Worm (Caenorhabditis elegans) whole organism, late embryonic: ENCODE results near the gene dpy-4.
A peak's percentile ranks its signal among the peaks of the same experiment; 100 is the strongest.

Experiments
- C08G9.2 ChIP-seq: sonication (generic microtip); optimal IDR thresholded peaks from 2 replicates; lab custom pipeline; 2016; ENCODE audit warnings: mild to moderate bottlenecking, missing genetic modification characterization, moderate library complexity, missing compliant biosample characterization
- F13H6.1 ChIP-seq: sonication (generic microtip); optimal IDR thresholded peaks from 2 replicates; lab custom pipeline; 2016; ENCODE audit warnings: missing genetic modification characterization, missing compliant biosample characterization
- K02D7.2 ChIP-seq: sonication (generic microtip); optimal IDR thresholded peaks from 2 replicates; lab custom pipeline; 2017; ENCODE audit warnings: mild to moderate bottlenecking, missing genetic modification characterization, missing compliant biosample characterization
- K09A11.1 ChIP-seq: sonication (generic microtip); optimal IDR thresholded peaks from 2 replicates; lab custom pipeline; 2017; ENCODE audit warnings: antibody characterized with exemption, mild to moderate bottlenecking, missing genetic modification characterization, missing compliant biosample characterization; ENCODE audit not compliant: insufficient read depth
- T23F11.4 ChIP-seq: fragments of 200-800 bp; sonication (Bioruptor generic); optimal IDR thresholded peaks from 2 replicates; lab custom pipeline; 2018; ENCODE audit warnings: mild to moderate bottlenecking, missing genetic modification characterization, missing compliant biosample characterization
- ama-1 ChIP-seq: fragments of 150-350 bp; optimal IDR thresholded peaks from 2 replicates; lab custom pipeline; 2014
- ceh-22 ChIP-seq: sonication (generic microtip); optimal IDR thresholded peaks from 2 replicates; lab custom pipeline; 2017; ENCODE audit warnings: missing biosample characterization, missing genetic modification characterization
- ceh-24 ChIP-seq: sonication (generic microtip); optimal IDR thresholded peaks from 2 replicates; lab custom pipeline; 2016; ENCODE audit warnings: mild to moderate bottlenecking, missing genetic modification characterization, missing compliant biosample characterization
- ceh-31 ChIP-seq: sonication (generic microtip); optimal IDR thresholded peaks from 2 replicates; lab custom pipeline; 2016; ENCODE audit warnings: missing genetic modification characterization, missing compliant biosample characterization
- ceh-48 ChIP-seq: sonication (generic microtip); optimal IDR thresholded peaks from 2 replicates; lab custom pipeline; 2016; ENCODE audit warnings: missing genetic modification characterization, inconsistent platforms, missing compliant biosample characterization
- elt-2 ChIP-seq: sonication (generic microtip); optimal IDR thresholded peaks from 2 replicates; lab custom pipeline; 2016; ENCODE audit warnings: missing genetic modification reagents, missing genetic modification characterization, missing compliant biosample characterization
- elt-4 ChIP-seq: sonication (generic microtip); optimal IDR thresholded peaks from 2 replicates; lab custom pipeline; 2016; ENCODE audit warnings: missing genetic modification characterization, missing compliant biosample characterization
- ets-4 ChIP-seq: sonication (generic microtip); optimal IDR thresholded peaks from 2 replicates; lab custom pipeline; 2016; ENCODE audit warnings: missing genetic modification characterization, missing compliant biosample characterization
- fax-1 ChIP-seq: sonication (generic microtip); optimal IDR thresholded peaks from 2 replicates; lab custom pipeline; 2016; ENCODE audit warnings: missing genotype, missing genetic modification characterization, missing compliant biosample characterization
- fkh-10 ChIP-seq: fragments of 150-350 bp; optimal IDR thresholded peaks from 2 replicates; lab custom pipeline; 2014; ENCODE audit warnings: missing biosample characterization, missing genetic modification reagents, missing genetic modification characterization
- fkh-6 ChIP-seq: sonication (generic microtip); optimal IDR thresholded peaks from 2 replicates; lab custom pipeline; 2016; ENCODE audit warnings: missing genetic modification characterization, missing compliant biosample characterization
- hlh-13 ChIP-seq: fragments of 200-800 bp; sonication (Bioruptor generic); optimal IDR thresholded peaks from 2 replicates; lab custom pipeline; 2018; ENCODE audit warnings: mild to moderate bottlenecking, missing genetic modification characterization, missing compliant biosample characterization
- hlh-30 ChIP-seq: sonication (generic microtip); optimal IDR thresholded peaks from 2 replicates; lab custom pipeline; 2017; ENCODE audit warnings: antibody characterized with exemption, missing genetic modification characterization, missing compliant biosample characterization; ENCODE audit not compliant: insufficient read depth
- hlh-6 ChIP-seq: sonication (generic microtip); optimal IDR thresholded peaks from 2 replicates; lab custom pipeline; 2016; ENCODE audit warnings: missing genotype, missing genetic modification characterization, missing compliant biosample characterization
- hlh-8 ChIP-seq: sonication (generic microtip); optimal IDR thresholded peaks from 2 replicates; lab custom pipeline; 2016; ENCODE audit warnings: missing genotype, missing genetic modification characterization, missing compliant biosample characterization
- lim-6 ChIP-seq: sonication (generic microtip); optimal IDR thresholded peaks from 2 replicates; lab custom pipeline; 2016; ENCODE audit warnings: missing genetic modification characterization, missing compliant biosample characterization
- lin-11 ChIP-seq: fragments of 200-800 bp; sonication (Bioruptor generic); optimal IDR thresholded peaks from 2 replicates; lab custom pipeline; 2018; ENCODE audit warnings: mild to moderate bottlenecking, missing genetic modification characterization, missing compliant biosample characterization
- madf-2 ChIP-seq: sonication (generic microtip); optimal IDR thresholded peaks from 2 replicates; lab custom pipeline; 2017; ENCODE audit warnings: missing genetic modification characterization, missing compliant biosample characterization
- nfya-1 ChIP-seq: sonication (generic microtip); optimal IDR thresholded peaks from 2 replicates; lab custom pipeline; 2017; ENCODE audit warnings: missing genetic modification characterization, mild to moderate bottlenecking, missing compliant biosample characterization, antibody characterized with exemption, moderate library complexity
- nhr-11 ChIP-seq: fragments of 150-350 bp; optimal IDR thresholded peaks from 2 replicates; lab custom pipeline; 2014; ENCODE audit warnings: missing biosample characterization, missing genetic modification characterization
- npax-4 ChIP-seq: sonication (generic microtip); optimal IDR thresholded peaks from 2 replicates; lab custom pipeline; 2016; ENCODE audit warnings: missing genetic modification characterization, missing compliant biosample characterization
- pax-1 ChIP-seq: fragments of 150-350 bp; optimal IDR thresholded peaks from 2 replicates; lab custom pipeline; 2014; ENCODE audit warnings: missing biosample characterization, missing genetic modification characterization
- pqm-1 ChIP-seq: sonication (generic microtip); optimal IDR thresholded peaks from 2 replicates; lab custom pipeline; 2016; ENCODE audit warnings: missing genetic modification characterization, missing compliant biosample characterization
- ref-2 ChIP-seq: sonication (generic microtip); optimal IDR thresholded peaks from 2 replicates; lab custom pipeline; 2016; ENCODE audit warnings: missing genetic modification characterization, missing compliant biosample characterization
- rnt-1 ChIP-seq: sonication (generic microtip); optimal IDR thresholded peaks from 2 replicates; lab custom pipeline; 2016; ENCODE audit warnings: missing genetic modification characterization, missing compliant biosample characterization
- sdc-2 ChIP-seq: sonication (generic microtip); optimal IDR thresholded peaks from 2 replicates; lab custom pipeline; 2016; ENCODE audit warnings: missing genotype, missing genetic modification characterization, missing compliant biosample characterization
- sox-4 ChIP-seq: sonication (generic microtip); optimal IDR thresholded peaks from 2 replicates; lab custom pipeline; 2017; ENCODE audit warnings: mild to moderate bottlenecking, missing genetic modification characterization, inconsistent platforms, missing compliant biosample characterization
- syd-9 ChIP-seq: sonication (generic microtip); optimal IDR thresholded peaks from 2 replicates; lab custom pipeline; 2016; ENCODE audit warnings: mild to moderate bottlenecking, missing genetic modification characterization, moderate library complexity, missing compliant biosample characterization
- tbx-2 ChIP-seq: sonication (generic microtip); optimal IDR thresholded peaks from 2 replicates; lab custom pipeline; 2016; ENCODE audit warnings: missing genetic modification characterization, missing compliant biosample characterization
- ttx-3 ChIP-seq: sonication (generic microtip); optimal IDR thresholded peaks from 2 replicates; lab custom pipeline; 2016; ENCODE audit warnings: missing genetic modification reagents, missing genetic modification characterization, missing compliant biosample characterization
- unc-42 ChIP-seq: sonication (generic microtip); optimal IDR thresholded peaks from 2 replicates; lab custom pipeline; 2016; ENCODE audit warnings: missing genotype, missing genetic modification characterization, missing compliant biosample characterization
- unc-55 ChIP-seq: sonication (generic microtip); optimal IDR thresholded peaks from 2 replicates; lab custom pipeline; 2017; ENCODE audit warnings: missing biosample characterization, missing genetic modification reagents, missing genetic modification characterization
- ztf-16 ChIP-seq: sonication (generic microtip); optimal IDR thresholded peaks from 2 replicates; lab custom pipeline; 2017; ENCODE audit warnings: missing genetic modification characterization, missing compliant biosample characterization

Gene dpy-4

ce11 chrIV:14981311-14981710, 5.3 kb downstream of the dpy-4 start, which contains the start of gene atln-2:
Gene atln-2, plus strand, starts transcription at chrIV:14981611.
- TF ChIP-seq ref-2 (tag; lab: Kevin White, UChicago) (no peak), hlh-13 (GFP tag; lab: Kevin White, UChicago) (no peak), tbx-2 (no peak), C08G9.2 (tag; lab: Kevin White, UChicago) (no peak), madf-2 (tag; lab: Kevin White, UChicago) (no peak), sox-4 (tag; lab: Kevin White, UChicago) (no peak), K02D7.2 (tag; lab: Kevin White, UChicago) (no peak), elt-2 (no peak), ttx-3 (tag; lab: Kevin White, UChicago) (no peak), ets-4 (tag; lab: Kevin White, UChicago) (no peak), elt-4 (tag; lab: Kevin White, UChicago) (no peak), npax-4 (no peak), hlh-6 (tag; lab: Kevin White, UChicago) (no peak), hlh-8 (tag; lab: Kevin White, UChicago) (no peak), ceh-24 (tag; lab: Kevin White, UChicago) (no peak), nhr-11 (tag; lab: Kevin White, UChicago) (no peak), pqm-1 (no peak)

DNA sequence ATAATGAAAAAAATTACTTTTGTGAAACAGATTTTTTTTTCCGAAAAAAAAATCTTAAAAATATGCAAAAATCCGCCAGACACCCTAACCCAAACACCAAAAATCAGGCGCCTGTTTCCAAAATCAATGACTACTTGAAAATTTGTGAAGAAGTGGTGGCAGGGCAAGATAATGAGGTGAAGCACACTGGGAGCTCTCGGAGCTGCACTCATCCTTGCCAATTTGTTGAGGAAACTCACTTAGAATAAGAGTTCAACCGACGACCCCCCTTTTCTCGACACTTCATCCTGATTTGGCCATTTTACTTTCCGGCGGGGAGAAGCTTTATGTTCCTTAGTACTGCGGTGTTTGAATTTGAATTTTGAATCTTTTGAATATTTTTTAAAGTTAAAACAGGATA, 8.4 kb downstream of the dpy-4 start:
- TF ChIP-seq hlh-13 (GFP tag; lab: Kevin White, UChicago) = no peak
- peak; percentile 49 for TF ChIP-seq unc-42 (tag; lab: Kevin White, UChicago)
- no peak for TF ChIP-seq sdc-2 (tag; lab: Kevin White, UChicago)
- TF ChIP-seq F13H6.1 (tag; lab: Kevin White, UChicago) = no peak
- no peak for TF ChIP-seq npax-4
- no peak for TF ChIP-seq ama-1 (lab: Kevin White, UChicago)
- no peak for TF ChIP-seq hlh-30 (tag; lab: Kevin White, UChicago)
- no peak for TF ChIP-seq ceh-22
- TF ChIP-seq, all 69 proteins: peak for 1

- peak; percentile 84 for TF ChIP-seq unc-42 (tag; lab: Kevin White, UChicago)
- TF ChIP-seq ets-4 (tag; lab: Kevin White, UChicago) = no peak
These were observed 26.5 kb downstream of the dpy-4 start for ce11 chrIV:14960061-14960460.

- TF ChIP-seq ceh-31 (tag; lab: Kevin White, UChicago) = peak; percentile 9
- peak; percentile 27 for TF ChIP-seq rnt-1
- TF ChIP-seq unc-42 (tag; lab: Kevin White, UChicago) = peak; percentile 22
- TF ChIP-seq syd-9 (tag; lab: Kevin White, UChicago) = no peak
- no peak for TF ChIP-seq fkh-10 (GFP tag; lab: Kevin White, UChicago)
- no peak for TF ChIP-seq ceh-48
- TF ChIP-seq tbx-2 = peak; percentile 32
- TF ChIP-seq hlh-30 (tag; lab: Kevin White, UChicago) = no peak
- TF ChIP-seq ztf-16 (tag; lab: Kevin White, UChicago) = no peak
- TF ChIP-seq fkh-6 = no peak
- TF ChIP-seq lim-6 (tag; lab: Kevin White, UChicago) = no peak
- peak; percentile 98 for TF ChIP-seq elt-2
- no peak for TF ChIP-seq ref-2 (tag; lab: Kevin White, UChicago)
- peak; percentile 68 for TF ChIP-seq pax-1 (tag; lab: Kevin White, UChicago)
- TF ChIP-seq T23F11.4 = no peak
- no peak for TF ChIP-seq fax-1 (tag; lab: Kevin White, UChicago)
- TF ChIP-seq nhr-11 (tag; lab: Kevin White, UChicago) = no peak
- TF ChIP-seq ttx-3 (tag; lab: Kevin White, UChicago) = no peak
- no peak for TF ChIP-seq lin-11 (tag; lab: Kevin White, UChicago)
- TF ChIP-seq K09A11.1 (tag; lab: Kevin White, UChicago) = peak; percentile 12
- TF ChIP-seq nfya-1 (tag; lab: Kevin White, UChicago) = peak; percentile 63
- peak; percentile 51 for TF ChIP-seq unc-55 (GFP tag; lab: Kevin White, UChicago)
These were observed 27.2 kb downstream of the dpy-4 start for ce11 chrIV:14959375-14959774.
